Worm (Caenorhabditis elegans): Measurements from ENCODE around the gene M03D4.3.
A peak's percentile ranks its signal among the peaks of the same experiment; 100 is the strongest.

Gene M03D4.3

ce11 chrIV:6083550-6084041, 28.6 kb downstream of the M03D4.3 start, which contains the start of gene ugt-20 (continued):
- TF ChIP-seq pag-3 (tag; optimal IDR thresholded peaks at IDR 0.05; ENCODE audit: borderline replicate concordance, insufficient read depth): no peak
- TF ChIP-seq ztf-11 (tag; optimal IDR thresholded peaks at IDR 0.05): no peak
- TF ChIP-seq mef-2 (tag; optimal IDR thresholded peaks at IDR 0.05): no peak
- TF ChIP-seq dpl-1 (GFP tag; optimal IDR thresholded peaks at IDR 0.05): peak in 1 of 3 experiments; percentile 27
- TF ChIP-seq zag-1 (tag; optimal IDR thresholded peaks at IDR 0.05): no peak
- TF ChIP-seq hpl-2 (GFP tag; optimal IDR thresholded peaks at IDR 0.05): no peak
- TF ChIP-seq nhr-77 (tag; optimal IDR thresholded peaks at IDR 0.05): peak; percentile 47
- no peak for TF ChIP-seq ces-1 (GFP tag; optimal IDR thresholded peaks at IDR 0.05)
- TF ChIP-seq dsc-1 (tag; optimal IDR thresholded peaks at IDR 0.05): no peak
- TF ChIP-seq ceh-8 (GFP tag; optimal IDR thresholded peaks at IDR 0.05): no peak
- peak; percentile 12 for TF ChIP-seq jun-1 (tag; optimal IDR thresholded peaks at IDR 0.05)
- TF ChIP-seq nhr-12 (tag; optimal IDR thresholded peaks at IDR 0.05): no peak
- TF ChIP-seq rnt-1 (tag; optimal IDR thresholded peaks at IDR 0.05): no peak
- TF ChIP-seq fos-1 (tag; optimal IDR thresholded peaks at IDR 0.05): peak; percentile 24
- no peak for TF ChIP-seq hlh-17 (GFP tag; optimal IDR thresholded peaks at IDR 0.05; ENCODE audit: borderline replicate concordance)
- no peak for TF ChIP-seq swsn-7 (tag; optimal IDR thresholded peaks at IDR 0.05)
- TF ChIP-seq ceh-90 (tag; optimal IDR thresholded peaks at IDR 0.05): no peak
- TF ChIP-seq nhr-84 (tag; optimal IDR thresholded peaks at IDR 0.05): no peak
- TF ChIP-seq unc-62 (GFP tag; optimal IDR thresholded peaks at IDR 0.05): no peak
- TF ChIP-seq unc-98 (GFP tag; IDR thresholded peaks at IDR 0.05): no peak
- no peak for TF ChIP-seq vab-15 (tag; optimal IDR thresholded peaks at IDR 0.05)
- no peak for TF ChIP-seq aly-2 (tag; optimal IDR thresholded peaks at IDR 0.05)
- TF ChIP-seq unc-86 (tag; optimal IDR thresholded peaks at IDR 0.05): no peak
- no peak for TF ChIP-seq ceh-88 (GFP tag; IDR thresholded peaks at IDR 0.05)
- no peak for TF ChIP-seq fkh-4 (tag; optimal IDR thresholded peaks at IDR 0.05; ENCODE audit: borderline replicate concordance)
- no peak for TF ChIP-seq ets-5 (GFP tag; IDR thresholded peaks at IDR 0.05)
- TF ChIP-seq lin-15B (tag; optimal IDR thresholded peaks at IDR 0.05): no peak
- no peak for TF ChIP-seq lin-39 (tag; optimal IDR thresholded peaks at IDR 0.05)
- no peak for TF ChIP-seq fkh-10 (GFP tag; optimal IDR thresholded peaks at IDR 0.05)
- TF ChIP-seq unc-130 (tag; optimal IDR thresholded peaks at IDR 0.05): no peak
- peak; percentile 37 for TF ChIP-seq snu-23 (GFP tag; optimal IDR thresholded peaks at IDR 0.05)
- TF ChIP-seq elt-2 (tag; optimal IDR thresholded peaks at IDR 0.05): peak; percentile 87
- no peak for TF ChIP-seq pax-3 (tag; optimal IDR thresholded peaks at IDR 0.05)
- no peak for TF ChIP-seq ceh-82 (tag; optimal IDR thresholded peaks at IDR 0.05)
- TF ChIP-seq ceh-63 (GFP tag; optimal IDR thresholded peaks at IDR 0.05): no peak
- no peak for TF ChIP-seq irx-1 (tag; optimal IDR thresholded peaks at IDR 0.05)
- TF ChIP-seq hlh-4 (tag; optimal IDR thresholded peaks at IDR 0.05): no peak
- no peak for TF ChIP-seq C34B4.2 (tag; optimal IDR thresholded peaks at IDR 0.05)
- peak; percentile 76 for TF ChIP-seq lin-14 (GFP tag; optimal IDR thresholded peaks at IDR 0.05)
- no peak for TF ChIP-seq mep-1 (tag; optimal IDR thresholded peaks at IDR 0.05)
- no peak for TF ChIP-seq zip-4 (GFP tag; optimal IDR thresholded peaks at IDR 0.05)
- no peak for TF ChIP-seq xbp-1 (tag; optimal IDR thresholded peaks at IDR 0.05)
- TF ChIP-seq mdl-1 (tag; optimal IDR thresholded peaks at IDR 0.05): peak in 1 of 2 experiments; percentile 50
- TF ChIP-seq skn-1 (tag; optimal IDR thresholded peaks at IDR 0.05): peak; percentile 42
- TF ChIP-seq mab-9 (GFP tag; IDR thresholded peaks at IDR 0.05): no peak
- peak; percentile 49 for TF ChIP-seq nhr-19 (GFP tag; conservative IDR thresholded peaks at IDR 0.05)
- no peak for TF ChIP-seq nhr-76 (tag; optimal IDR thresholded peaks at IDR 0.05)
- TF ChIP-seq nhr-47 (tag; optimal IDR thresholded peaks at IDR 0.05): peak; percentile 22
- no peak for TF ChIP-seq ama-1 (optimal IDR thresholded peaks at IDR 0.05)
- TF ChIP-seq aha-1 (tag; optimal IDR thresholded peaks at IDR 0.05): no peak
- no peak for TF ChIP-seq nhr-237 (tag; optimal IDR thresholded peaks at IDR 0.05)
- TF ChIP-seq snpc-4 (tag; optimal IDR thresholded peaks at IDR 0.05): no peak
